Fruit fly (Drosophila melanogaster): ENCODE results near the gene ArgRS.

Gene ArgRS

dm6 chrX:15811666-15812614 is 32.0 kb downstream of the ArgRS start (continued):
- no peak for TF ChIP-seq Rx (GFP tag; IDR thresholded peaks at IDR 0.05)
- no peak for TF ChIP-seq CG3995 (GFP tag; optimal IDR thresholded peaks at IDR 0.05)
- TF ChIP-seq CG17361 (GFP tag; IDR thresholded peaks at IDR 0.05), result no peak
- no peak for TF ChIP-seq CG30403 (GFP tag; optimal IDR thresholded peaks at IDR 0.05)
- no peak for TF ChIP-seq Myb (GFP tag; optimal IDR thresholded peaks at IDR 0.05)
- TF ChIP-seq Scr (GFP tag; IDR thresholded peaks at IDR 0.05; ENCODE audit: partially characterized antibody), result peak; percentile 23; the same call in 1 of the 2 replicates
- TF ChIP-seq Oli (tag; optimal IDR thresholded peaks at IDR 0.05), result no peak
- TF ChIP-seq grau (tag; optimal IDR thresholded peaks at IDR 0.05), result no peak
- no peak for TF ChIP-seq CG10209 (GFP tag; optimal IDR thresholded peaks at IDR 0.05)
- TF ChIP-seq CG15011 (GFP tag; optimal IDR thresholded peaks at IDR 0.05), result no peak
- peak; percentile 96 for TF ChIP-seq chinmo (GFP tag; IDR thresholded peaks at IDR 0.05; ENCODE audit: partially characterized antibody)
- no peak for TF ChIP-seq zfh1 (GFP tag; IDR thresholded peaks at IDR 0.05)
- no peak for TF ChIP-seq CG6254 (GFP tag; optimal IDR thresholded peaks at IDR 0.05)
- TF ChIP-seq inv (GFP tag; IDR thresholded peaks at IDR 0.05; ENCODE audit: partially characterized antibody), result no peak; the same call in 1 of the 2 replicates
- TF ChIP-seq MTF-1 (GFP tag; optimal IDR thresholded peaks at IDR 0.05; ENCODE audit: borderline replicate concordance), result no peak
- TF ChIP-seq CG17359 (tag; optimal IDR thresholded peaks at IDR 0.05), result no peak
- no peak; the same call in 1 of the 2 replicates for TF ChIP-seq seq (GFP tag; IDR thresholded peaks at IDR 0.05)
- no peak for TF ChIP-seq CG14965 (GFP tag; optimal IDR thresholded peaks at IDR 0.05; ENCODE audit: borderline replicate concordance)
- TF ChIP-seq CG9727 (GFP tag; optimal IDR thresholded peaks at IDR 0.05), result no peak
- TF ChIP-seq CG6854 (GFP tag; optimal IDR thresholded peaks at IDR 0.05), result no peak
- peak; percentile 26; the same call in 1 of the 2 replicates for TF ChIP-seq stc (GFP tag; IDR thresholded peaks at IDR 0.05)
- no peak for TF ChIP-seq Oaz (GFP tag; IDR thresholded peaks at IDR 0.05)
- no peak for TF ChIP-seq CG17186 (GFP tag; optimal IDR thresholded peaks at IDR 0.05)
- no peak for TF ChIP-seq Mad (GFP tag; optimal IDR thresholded peaks at IDR 0.05)
- TF ChIP-seq CG14050 (GFP tag; IDR thresholded peaks at IDR 0.05), result no peak
- no peak for TF ChIP-seq YL-1 (GFP tag; optimal IDR thresholded peaks at IDR 0.05)
- no peak for TF ChIP-seq Sin3A (optimal IDR thresholded peaks at IDR 0.05)

- TF ChIP-seq lola (GFP tag; optimal IDR thresholded peaks at IDR 0.05) (no peak), HLH54F (GFP tag; optimal IDR thresholded peaks at IDR 0.05) (no peak), Nf-YC (tag; optimal IDR thresholded peaks at IDR 0.05) (no peak), CG8089 (GFP tag; optimal IDR thresholded peaks at IDR 0.05) (no peak), MBD-R2 (GFP tag; IDR thresholded peaks at IDR 0.05) (no peak), CG10565 (GFP tag; optimal IDR thresholded peaks at IDR 0.05) (no peak)
Observed at dm6 chrX:15809255-15809654, 34.7 kb downstream of the ArgRS start, which contains the start of gene CG8509. Gene CG8509, plus strand, starts transcription at chrX:15809555.

dm6 chrX:15807915-15808314 is 36.0 kb downstream of the ArgRS start:
- no peak for TF ChIP-seq Blimp-1 (GFP tag; optimal IDR thresholded peaks at IDR 0.05)
- TF ChIP-seq BtbVII (GFP tag; optimal IDR thresholded peaks at IDR 0.05), result no peak
- TF ChIP-seq CG9215 (GFP tag; IDR thresholded peaks at IDR 0.05), result no peak
- TF ChIP-seq Taf1 (GFP tag; IDR thresholded peaks at IDR 0.05), result no peak
- no peak for TF ChIP-seq Myb (GFP tag; optimal IDR thresholded peaks at IDR 0.05)
- TF ChIP-seq Hr78 (GFP tag; optimal IDR thresholded peaks at IDR 0.05), result no peak
- TF ChIP-seq sna (GFP tag; IDR thresholded peaks at IDR 0.05; ENCODE audit: partially characterized antibody), result no peak
- TF ChIP-seq CG2120 (GFP tag; optimal IDR thresholded peaks at IDR 0.05), result no peak
- TF ChIP-seq CG17359 (tag; optimal IDR thresholded peaks at IDR 0.05), result no peak
- TF ChIP-seq CG18619 (GFP tag; optimal IDR thresholded peaks at IDR 0.05), result no peak
- TF ChIP-seq Ets65A (GFP tag), result peak; percentile 52
- no peak for TF ChIP-seq kni (GFP tag; optimal IDR thresholded peaks at IDR 0.05)
- no peak for TF ChIP-seq klu (GFP tag; IDR thresholded peaks at IDR 0.05)
- peak; percentile 6 for TF ChIP-seq stwl (tag; optimal IDR thresholded peaks at IDR 0.05)
- no peak for TF ChIP-seq gcm (GFP tag; optimal IDR thresholded peaks at IDR 0.05)
- TF ChIP-seq CG17802 (tag; optimal IDR thresholded peaks at IDR 0.05), result no peak
- TF ChIP-seq sisA (GFP tag; IDR thresholded peaks at IDR 0.05), result no peak
